Worm (Caenorhabditis elegans): ENCODE measurements around the gene myrf-1.

myrf-1 gene

ce11 chrII:10447348-10448316, 54.7 kb downstream of the myrf-1 start, which contains the start of gene ZK673.2:
TSS of gene ZK673.2 (plus strand) at chrII:10448266.
- TF ChIP-seq flh-1 (GFP tag; optimal IDR thresholded peaks at IDR 0.05) (no peak), M03D4.4 (tag; optimal IDR thresholded peaks at IDR 0.05) (no peak), snpc-4 (tag; optimal IDR thresholded peaks at IDR 0.05) (no peak), sem-2 (GFP tag; optimal IDR thresholded peaks at IDR 0.05) (no peak), mab-5 (tag; optimal IDR thresholded peaks at IDR 0.05) (no peak), drap-1 (GFP tag; optimal IDR thresholded peaks at IDR 0.05) (no peak), elt-3 (tag; optimal IDR thresholded peaks at IDR 0.05) (no peak), pha-4 (tag; optimal IDR thresholded peaks at IDR 0.05) (no peak), ceh-83 (GFP tag; optimal IDR thresholded peaks at IDR 0.05) (no peak), mls-2 (tag; optimal IDR thresholded peaks at IDR 0.05) (no peak), bed-3 (GFP tag; optimal IDR thresholded peaks at IDR 0.05) (no peak), unc-39 (tag; optimal IDR thresholded peaks at IDR 0.05) (no peak), ceh-39 (tag; optimal IDR thresholded peaks at IDR 0.05) (no peak), hlh-1 (tag; optimal IDR thresholded peaks at IDR 0.05) (no peak), ham-2 (GFP tag; optimal IDR thresholded peaks at IDR 0.05) (no peak), ces-1 (GFP tag; optimal IDR thresholded peaks at IDR 0.05) (no peak), unc-62 (GFP tag; optimal IDR thresholded peaks at IDR 0.05) (no peak)
